Fruit fly (Drosophila melanogaster): Measurements from ENCODE around the gene CG42752.

Gene CG42752

DNA sequence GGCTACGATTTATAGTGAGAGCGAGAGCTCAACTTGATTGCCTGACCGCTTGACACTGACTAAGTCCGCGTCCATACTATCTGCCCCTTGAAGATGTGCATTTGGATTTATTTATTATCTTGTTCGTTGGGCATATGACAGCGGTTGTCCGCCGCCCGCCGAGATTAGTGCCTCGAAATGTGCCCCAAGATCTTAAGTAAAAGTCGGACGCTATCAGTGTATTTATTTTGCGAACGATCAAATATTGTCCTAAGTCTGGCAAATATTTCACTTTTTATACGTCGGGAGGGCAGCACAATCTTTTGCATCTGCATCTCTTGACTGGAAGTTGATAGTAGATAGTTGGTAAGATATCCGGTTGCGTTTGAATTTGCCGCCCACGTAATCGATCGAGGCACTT lies 26.2 kb downstream of the CG42752 start, which contains the start of gene Irk3:
Gene Irk3, minus strand, starts transcription at position 63 of the 400 bp plus-strand sequence.
- TF ChIP-seq CTCF (optimal IDR thresholded peaks at IDR 0.05) (no peak), CG8478 (optimal IDR thresholded peaks at IDR 0.05) (no peak)

DNA sequence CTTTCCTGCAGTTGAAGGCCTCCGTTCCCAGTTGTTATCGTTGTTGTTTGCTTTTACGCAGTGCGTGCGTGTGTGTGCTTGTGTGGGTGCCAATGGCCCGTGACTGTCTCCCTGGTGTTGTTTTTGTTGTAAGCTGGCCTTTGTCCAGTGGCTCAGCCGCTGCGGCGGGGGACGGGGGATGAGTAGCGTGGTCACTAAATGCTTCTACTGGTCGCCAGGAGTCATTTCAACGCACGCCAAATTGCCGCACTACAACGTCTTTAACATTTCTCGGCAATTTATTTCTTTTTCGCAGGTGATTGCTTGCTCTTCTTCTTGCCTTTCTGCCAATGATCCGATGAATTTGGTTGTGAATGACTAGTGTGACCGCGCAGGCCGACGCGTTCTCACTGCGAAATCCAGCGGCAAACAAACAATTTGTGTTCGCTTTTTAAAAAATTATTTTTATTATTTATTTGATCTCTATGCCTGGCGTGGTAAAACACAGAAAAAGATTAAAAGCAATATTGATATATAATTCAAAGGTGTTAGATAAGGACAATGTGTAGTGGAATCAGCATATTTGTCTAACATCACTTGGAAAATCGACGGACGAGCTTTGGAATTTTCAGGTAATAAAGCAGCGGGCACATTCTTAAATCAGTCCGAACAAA lies 31.5 kb downstream of the CG42752 start, which contains the start of the genes Faf2 and Grip71:
Gene Faf2, minus strand, starts transcription at position 450 of the 653 bp plus-strand sequence.
Gene Grip71, plus strand, starts transcription at position 608 of the 653 bp plus-strand sequence.
- TF ChIP-seq CTCF (optimal IDR thresholded peaks at IDR 0.05), result no peak
- TF ChIP-seq CG8478 (optimal IDR thresholded peaks at IDR 0.05), result no peak

- TF ChIP-seq CG8478 (optimal IDR thresholded peaks at IDR 0.05) (no peak), CTCF (optimal IDR thresholded peaks at IDR 0.05) (no peak)
These were observed 32.1 kb downstream of the CG42752 start for dm6 chr2L:18707844-18708238.

- no peak for TF ChIP-seq CTCF (optimal IDR thresholded peaks at IDR 0.05)
- TF ChIP-seq CG8478 (optimal IDR thresholded peaks at IDR 0.05), result no peak
These were observed 34.3 kb downstream of the CG42752 start, which contains the start of gene Jwa for dm6 chr2L:18705617-18706046. Jwa (minus strand) TSS chr2L:18705703.

dm6 chr2L:18702721-18703488 lies 37.0 kb downstream of the CG42752 start, which contains the start of the genes CG10376 and CG10343:
CG10376 (minus strand) TSS chr2L:18703105.
CG10343 (plus strand) TSS chr2L:18703473.
- TF ChIP-seq CG8478 (optimal IDR thresholded peaks at IDR 0.05) (no peak), CTCF (optimal IDR thresholded peaks at IDR 0.05) (no peak)

DNA sequence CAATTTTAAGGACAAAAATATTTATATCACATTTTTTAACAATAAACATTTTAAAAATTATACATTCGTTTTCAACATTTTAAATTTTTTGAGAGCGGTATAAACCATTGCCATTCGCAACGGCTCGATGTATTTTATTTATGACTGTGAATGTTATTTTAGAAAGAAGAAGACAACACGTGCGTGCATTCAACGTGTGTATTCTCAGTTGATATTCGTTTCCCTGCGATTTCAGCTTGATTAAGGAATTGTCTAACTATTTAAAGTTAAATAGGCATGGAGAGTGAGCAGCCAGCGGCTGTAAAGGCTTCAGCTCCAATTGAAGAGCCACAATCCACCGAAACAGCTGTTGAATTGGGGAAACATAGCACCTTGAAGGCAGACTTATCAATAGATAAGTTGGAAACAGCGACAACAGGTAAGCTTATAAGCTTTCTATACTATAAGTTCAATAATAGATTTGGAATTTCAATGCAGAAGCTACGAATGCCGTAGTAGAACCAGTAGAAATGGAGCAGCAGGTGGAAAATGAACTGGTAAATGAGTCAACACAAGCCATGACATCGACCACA lies 41.3 kb downstream of the CG42752 start, which contains the start of gene CG10341:
Gene CG10341, plus strand, starts transcription at position 156 of the 572 bp plus-strand sequence.
- TF ChIP-seq CG8478 (optimal IDR thresholded peaks at IDR 0.05), result no peak
- TF ChIP-seq CTCF (optimal IDR thresholded peaks at IDR 0.05), result no peak

dm6 chr2L:18695404-18695804 lies 44.5 kb downstream of the CG42752 start, which contains the start of the genes CG10383 and CG10338:
CG10383 (minus strand) TSS chr2L:18695602.
CG10338 (plus strand) TSS chr2L:18695664.
- TF ChIP-seq CTCF (optimal IDR thresholded peaks at IDR 0.05) (no peak), CG8478 (optimal IDR thresholded peaks at IDR 0.05) (no peak)

dm6 chr2L:18694724-18695105 lies 45.2 kb downstream of the CG42752 start:
- TF ChIP-seq CTCF (optimal IDR thresholded peaks at IDR 0.05) (no peak), CG8478 (optimal IDR thresholded peaks at IDR 0.05) (no peak)

DNA sequence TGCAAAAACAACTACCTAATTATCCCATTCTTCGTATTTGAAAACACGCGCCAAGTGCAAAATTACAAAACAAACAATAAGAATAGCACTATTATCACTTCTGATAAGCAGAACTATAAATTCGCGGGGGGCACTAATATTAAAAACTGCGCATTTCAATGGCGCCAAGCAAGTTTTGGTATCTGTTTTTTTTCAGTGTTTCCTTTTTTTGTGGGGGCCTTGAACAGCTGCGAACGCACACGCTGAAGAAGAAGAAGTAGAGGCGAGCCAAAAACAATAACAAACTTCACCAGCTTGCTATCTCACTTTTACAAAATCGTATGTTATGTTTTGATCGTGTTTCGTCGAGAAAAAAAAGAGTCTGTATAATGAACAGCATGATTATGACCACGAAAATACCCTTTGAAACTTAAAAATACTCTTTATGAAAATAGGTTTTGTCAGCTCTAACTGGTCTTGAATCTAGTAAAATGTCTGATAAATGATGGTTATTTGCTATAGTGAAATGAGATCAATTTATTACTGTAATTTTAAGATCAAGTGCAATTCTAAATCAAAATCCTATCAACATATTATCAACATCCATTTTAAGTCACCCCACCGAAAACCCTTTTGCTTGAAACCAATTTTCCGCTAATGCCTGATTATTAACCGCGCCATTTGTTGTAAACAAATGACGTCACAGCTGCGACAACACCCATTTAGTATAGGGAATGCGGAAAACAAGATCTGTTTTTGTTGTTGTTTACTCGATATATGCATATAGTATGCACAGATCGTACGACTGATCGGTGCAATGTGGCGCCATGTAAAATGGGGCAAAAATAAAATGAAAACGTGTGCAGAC lies 45.8 kb downstream of the CG42752 start:
- TF ChIP-seq CTCF (optimal IDR thresholded peaks at IDR 0.05) (no peak), CG8478 (optimal IDR thresholded peaks at IDR 0.05) (no peak)

- TF ChIP-seq CTCF (optimal IDR thresholded peaks at IDR 0.05) (no peak), CG8478 (optimal IDR thresholded peaks at IDR 0.05) (no peak)
These were observed 50.5 kb downstream of the CG42752 start, which contains the start of gene CG10336 for dm6 chr2L:18689376-18689775. CG10336 (plus strand) TSS chr2L:18689528.
